Worm (Caenorhabditis elegans) whole organism, young adult: ENCODE data around the gene Y43F8B.28.

ENCODE experiments used
- B0035.1 ChIP-seq: sonication (generic microtip); optimal IDR thresholded peaks from 2 replicates; lab custom pipeline; 2016; ENCODE audit warnings: missing genetic modification characterization, mild to moderate bottlenecking, missing compliant biosample characterization, missing genotype, missing genetic modification reagents
- B0336.3 ChIP-seq: fragments of 200-800 bp; sonication (Bioruptor generic); IDR thresholded peaks from 2 replicates; pipeline ENCODE4 v1.3.6; 2022; ENCODE audit warnings: missing genetic modification characterization, missing compliant biosample characterization
- F22D6.2 ChIP-seq: sonication (generic microtip); optimal IDR thresholded peaks from 2 replicates; lab custom pipeline; 2016; ENCODE audit warnings: mild to moderate bottlenecking, missing genetic modification characterization, missing compliant biosample characterization
- F33H1.4 ChIP-seq: fragments of 200-800 bp; sonication (Bioruptor generic); IDR thresholded peaks from 2 replicates; pipeline ENCODE4 v1.3.6; 2022; ENCODE audit warnings: missing genetic modification reagents, missing genetic modification characterization, missing compliant biosample characterization
- F37B4.10 ChIP-seq: fragments of 200-800 bp; sonication (Bioruptor generic); IDR thresholded peaks from 2 replicates; pipeline ENCODE4 v1.3.6; 2022; ENCODE audit warnings: missing genetic modification characterization, missing compliant biosample characterization
- F39B2.1 ChIP-seq: fragments of 200-800 bp; sonication (Bioruptor generic); IDR thresholded peaks from 2 replicates; pipeline ENCODE4 v1.3.6; 2022; ENCODE audit warnings: missing genetic modification reagents, missing genetic modification characterization, missing compliant biosample characterization
- K12H6.12 ChIP-seq: fragments of 200-800 bp; sonication (Bioruptor generic); optimal IDR thresholded peaks from 2 replicates; lab custom pipeline; 2018; ENCODE audit warnings: mild to moderate bottlenecking, missing genetic modification characterization, missing compliant biosample characterization
- T07F8.4 ChIP-seq: sonication (generic microtip); optimal IDR thresholded peaks from 2 replicates; lab custom pipeline; 2016; ENCODE audit warnings: mild to moderate bottlenecking, missing genetic modification characterization, moderate library complexity, missing compliant biosample characterization
- Y53F4B.3 ChIP-seq: fragments of 200-800 bp; sonication (Bioruptor generic); IDR thresholded peaks from 2 replicates; pipeline ENCODE4 v1.3.6; 2022; ENCODE audit warnings: missing genetic modification reagents, missing genetic modification characterization, missing compliant biosample characterization
- aptf-2 ChIP-seq: fragments of 200-800 bp; sonication (Bioruptor generic); conservative IDR thresholded peaks from 2 replicates; pipeline ENCODE4 v1.3.6; 2022; ENCODE audit warnings: missing genetic modification reagents, missing genetic modification characterization, missing compliant biosample characterization
- attf-3 ChIP-seq: fragments of 200-800 bp; sonication (Bioruptor generic); conservative IDR thresholded peaks from 2 replicates; pipeline ENCODE4 v1.3.6; 2022; ENCODE audit warnings: missing genetic modification reagents, missing genetic modification characterization, missing compliant biosample characterization
- attf-5 ChIP-seq: fragments of 200-800 bp; sonication (Bioruptor generic); optimal IDR thresholded peaks from 2 replicates; lab custom pipeline; 2018; ENCODE audit warnings: mild to moderate bottlenecking, missing genetic modification characterization, missing compliant biosample characterization
- attf-6 ChIP-seq: fragments of 200-800 bp; sonication (Bioruptor generic); IDR thresholded peaks from 2 replicates; pipeline ENCODE4 v1.3.6; 2022; ENCODE audit warnings: missing genetic modification reagents, missing genetic modification characterization, missing compliant biosample characterization
- ccch-3 ChIP-seq: fragments of 200-800 bp; sonication (Bioruptor generic); optimal IDR thresholded peaks from 2 replicates; lab custom pipeline; 2018; ENCODE audit warnings: mild to moderate bottlenecking, missing genetic modification characterization, missing compliant biosample characterization
- cebp-1 ChIP-seq, 2 experiments: fragments of 200-800 bp in 1 of 2; sonication (Bioruptor generic) in 1 of 2; sonication (generic microtip) in 1 of 2; IDR thresholded peaks in 1 of 2; optimal IDR thresholded peaks in 1 of 2; 2 replicates each; pipeline versions ENCODE4 v1.3.6 to Lab custom; 2017 to 2022; ENCODE audit warnings: missing compliant biosample characterization in 2 of 2, missing genetic modification characterization in 2 of 2, mild to moderate bottlenecking in 1 of 2, missing genetic modification reagents in 1 of 2, moderate library complexity in 1 of 2
- ceh-27 ChIP-seq: fragments of 200-800 bp; sonication (Bioruptor generic); optimal IDR thresholded peaks from 2 replicates; lab custom pipeline; 2018; ENCODE audit warnings: mild to moderate bottlenecking, missing genetic modification characterization, moderate library complexity, missing compliant biosample characterization
- ceh-91 ChIP-seq: fragments of 200-800 bp; sonication (Bioruptor generic); IDR thresholded peaks from 2 replicates; pipeline ENCODE4 v1.3.6; 2022; ENCODE audit warnings: missing genetic modification reagents, missing genetic modification characterization, missing compliant biosample characterization
- chd-7 ChIP-seq: sonication (generic microtip); optimal IDR thresholded peaks from 2 replicates; lab custom pipeline; 2016; ENCODE audit warnings: mild to moderate bottlenecking, missing genetic modification characterization, moderate library complexity, missing compliant biosample characterization
- die-1 ChIP-seq: sonication (generic microtip); optimal IDR thresholded peaks from 2 replicates; lab custom pipeline; 2016; ENCODE audit warnings: missing genotype, mild to moderate bottlenecking, missing genetic modification characterization, missing compliant biosample characterization
- dox-1 ChIP-seq: fragments of 200-800 bp; sonication (Bioruptor generic); IDR thresholded peaks from 2 replicates; pipeline ENCODE4 v1.3.6; 2022; ENCODE audit warnings: missing genetic modification reagents, missing genetic modification characterization, missing compliant biosample characterization
- egl-18 ChIP-seq: fragments of 200-800 bp; sonication (Bioruptor generic); IDR thresholded peaks from 2 replicates; pipeline ENCODE4 v1.3.6; 2022; ENCODE audit warnings: missing genetic modification reagents, missing genetic modification characterization, missing compliant biosample characterization
- egrh-3 ChIP-seq: fragments of 200-800 bp; sonication (Bioruptor generic); IDR thresholded peaks from 2 replicates; pipeline ENCODE4 v1.3.6; 2022; ENCODE audit warnings: missing genetic modification reagents, missing genetic modification characterization, missing compliant biosample characterization
- ekl-4 ChIP-seq: fragments of 200-800 bp; sonication (Bioruptor generic); IDR thresholded peaks from 2 replicates; pipeline ENCODE4 v1.3.6; 2022; ENCODE audit warnings: missing genetic modification reagents, missing genetic modification characterization, missing compliant biosample characterization
- ets-4 ChIP-seq: fragments of 200-800 bp; sonication (Bioruptor generic); optimal IDR thresholded peaks from 2 replicates; lab custom pipeline; 2018; ENCODE audit warnings: mild to moderate bottlenecking, missing genetic modification characterization, missing compliant biosample characterization
- him-1 ChIP-seq: sonication (generic microtip); optimal IDR thresholded peaks from 2 replicates; lab custom pipeline; 2016; ENCODE audit warnings: missing genotype, missing genetic modification reagents, missing genetic modification characterization, missing compliant biosample characterization
- hmg-1.2 ChIP-seq: fragments of 200-800 bp; sonication (Bioruptor generic); IDR thresholded peaks from 2 replicates; pipeline ENCODE4 v1.3.6; 2022; ENCODE audit warnings: missing genetic modification reagents, missing genetic modification characterization, missing compliant biosample characterization
- hrde-1 ChIP-seq: sonication (generic microtip); optimal IDR thresholded peaks from 2 replicates; lab custom pipeline; 2016; ENCODE audit warnings: missing genetic modification characterization, mild to moderate bottlenecking, missing compliant biosample characterization, moderate library complexity, missing genotype, missing genetic modification reagents, borderline replicate concordance
- lag-1 ChIP-seq: fragments of 200-800 bp; sonication (Bioruptor generic); IDR thresholded peaks from 2 replicates; pipeline ENCODE4 v1.3.6; 2022; ENCODE audit warnings: missing genetic modification reagents, missing genetic modification characterization, missing compliant biosample characterization
- lin-26 ChIP-seq: fragments of 200-800 bp; sonication (Bioruptor generic); IDR thresholded peaks from 2 replicates; pipeline ENCODE4 v1.3.6; 2022; ENCODE audit warnings: missing genetic modification reagents, missing genetic modification characterization, missing compliant biosample characterization
- lin-35 ChIP-seq, 3 experiments: fragments of 150-350 bp in 2 of 3; sonication (generic microtip) in 1 of 3; optimal IDR thresholded peaks; 2 replicates each; lab custom pipeline; 2014 to 2018; ENCODE audit warnings: missing biosample characterization in 3 of 3, missing genetic modification characterization in 3 of 3, missing genetic modification reagents in 3 of 3
- lsy-27 ChIP-seq: sonication (generic microtip); optimal IDR thresholded peaks from 2 replicates; lab custom pipeline; 2017; ENCODE audit warnings: missing genetic modification characterization, mild to moderate bottlenecking, missing compliant biosample characterization, antibody characterized with exemption, missing genotype, borderline replicate concordance; ENCODE audit not compliant: insufficient read depth
- madf-6 ChIP-seq: fragments of 200-800 bp; sonication (Bioruptor generic); IDR thresholded peaks from 2 replicates; pipeline ENCODE4 v1.3.6; 2022; ENCODE audit warnings: missing genetic modification reagents, missing genetic modification characterization, missing compliant biosample characterization
- mel-28 ChIP-seq: sonication (generic microtip); optimal IDR thresholded peaks from 2 replicates; lab custom pipeline; 2016; ENCODE audit warnings: borderline replicate concordance, mild to moderate bottlenecking, missing genetic modification characterization, missing compliant biosample characterization
- nfyb-1 ChIP-seq: fragments of 200-800 bp; sonication (Bioruptor generic); IDR thresholded peaks from 2 replicates; pipeline ENCODE4 v1.3.6; 2022; ENCODE audit warnings: missing genetic modification reagents, missing genetic modification characterization, missing compliant biosample characterization
- nhr-120 ChIP-seq: fragments of 200-800 bp; sonication (Bioruptor generic); IDR thresholded peaks from 2 replicates; pipeline ENCODE4 v1.3.6; 2022; ENCODE audit warnings: missing genetic modification characterization, missing compliant biosample characterization
- nhr-90 ChIP-seq: sonication (generic microtip); optimal IDR thresholded peaks from 2 replicates; lab custom pipeline; 2016; ENCODE audit warnings: missing genotype, mild to moderate bottlenecking, missing genetic modification characterization, missing compliant biosample characterization
- pbrm-1 ChIP-seq: fragments of 200-800 bp; sonication (Bioruptor generic); IDR thresholded peaks from 2 replicates; pipeline ENCODE4 v1.3.6; 2022; ENCODE audit warnings: missing genetic modification reagents, missing genetic modification characterization, missing compliant biosample characterization
- rec-8 ChIP-seq, 2 experiments: sonication (generic microtip); optimal IDR thresholded peaks; 2 replicates each; lab custom pipeline; 2016; ENCODE audit warnings: mild to moderate bottlenecking in 2 of 2, missing genetic modification characterization in 2 of 2, missing genetic modification reagents in 2 of 2, missing genotype in 2 of 2, missing biosample characterization in 1 of 2, missing compliant biosample characterization in 1 of 2, moderate library complexity in 1 of 2
- sea-2 ChIP-seq: fragments of 200-800 bp; sonication (Bioruptor generic); IDR thresholded peaks from 2 replicates; pipeline ENCODE4 v1.3.6; 2022; ENCODE audit warnings: missing genetic modification characterization, missing compliant biosample characterization
- snpc-1.3 ChIP-seq: sonication (generic microtip); optimal IDR thresholded peaks from 2 replicates; lab custom pipeline; 2017; ENCODE audit warnings: missing genetic modification characterization, mild to moderate bottlenecking, missing compliant biosample characterization, antibody characterized with exemption, moderate library complexity, missing genotype, missing genetic modification reagents; ENCODE audit not compliant: insufficient read depth
- tbp1 ChIP-seq: fragments of 200-800 bp; sonication (Bioruptor generic); optimal IDR thresholded peaks from 2 replicates; lab custom pipeline; 2018; ENCODE audit warnings: mild to moderate bottlenecking, missing genetic modification characterization, missing compliant biosample characterization
- unc-130 ChIP-seq: sonication (generic microtip); optimal IDR thresholded peaks from 2 replicates; lab custom pipeline; 2016; ENCODE audit warnings: missing genetic modification reagents, missing genetic modification characterization, missing compliant biosample characterization
- zim-3 ChIP-seq: sonication (generic microtip); optimal IDR thresholded peaks from 2 replicates; lab custom pipeline; 2017; ENCODE audit warnings: mild to moderate bottlenecking, missing genetic modification characterization, moderate library complexity, missing compliant biosample characterization
- ztf-3 ChIP-seq: fragments of 200-800 bp; sonication (Bioruptor generic); optimal IDR thresholded peaks from 2 replicates; lab custom pipeline; 2018; ENCODE audit warnings: mild to moderate bottlenecking, missing genetic modification characterization, missing compliant biosample characterization
- ztf-6 ChIP-seq: fragments of 200-800 bp; sonication (Bioruptor generic); IDR thresholded peaks from 2 replicates; pipeline ENCODE4 v1.3.6; 2022; ENCODE audit warnings: missing genetic modification reagents, missing genetic modification characterization, missing compliant biosample characterization

Gene Y43F8B.28

DNA sequence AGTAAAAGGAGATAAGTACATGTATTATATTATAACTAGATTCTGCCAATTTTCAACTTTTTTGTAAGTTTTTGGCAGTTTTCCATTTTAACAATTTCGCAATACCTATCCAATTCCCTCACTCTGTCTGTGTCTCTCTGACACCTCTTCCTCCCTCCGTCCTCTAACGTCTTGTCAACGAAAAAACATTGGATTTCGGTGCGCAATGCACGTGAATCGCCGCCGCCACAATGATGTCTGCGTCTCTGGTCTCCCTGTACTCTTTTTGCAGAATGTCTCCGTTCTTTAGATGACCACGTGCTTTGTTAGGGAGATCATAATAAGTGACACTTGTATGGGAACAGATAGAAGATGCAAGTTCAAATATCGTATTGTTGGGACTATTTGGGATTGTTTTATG lies 44.0 kb downstream of the Y43F8B.28 start (continued):
- peak; percentile 73 for TF ChIP-seq dox-1 (GFP tag; lab: Robert Waterston, UW)
- no peak for TF ChIP-seq attf-3 (GFP tag; lab: Robert Waterston, UW)
- TF ChIP-seq F39B2.1 = no peak
- peak; percentile 90 for TF ChIP-seq K12H6.12 (tag; lab: Kevin White, UChicago)
- TF ChIP-seq egl-18 (GFP tag; lab: Robert Waterston, UW) = no peak
- peak; percentile 63 for TF ChIP-seq tbp1 (GFP tag; lab: Kevin White, UChicago)
- peak; percentile 57 for TF ChIP-seq ztf-3 (GFP tag; lab: Kevin White, UChicago)
- TF ChIP-seq attf-5 (GFP tag; lab: Kevin White, UChicago) = peak; percentile 90
- no peak for TF ChIP-seq him-1 (tag; lab: Kevin White, UChicago)
- TF ChIP-seq die-1 = peak; percentile 64
- TF ChIP-seq hrde-1 (tag; lab: Kevin White, UChicago) = no peak
- no peak for TF ChIP-seq madf-6 (GFP tag; lab: Robert Waterston, UW)
- TF ChIP-seq ekl-4 (GFP tag; lab: Robert Waterston, UW) = peak; percentile 64; the same call in 1 of the 2 replicates
- TF ChIP-seq nhr-90 (tag; lab: Kevin White, UChicago) = peak; percentile 47
- TF ChIP-seq nfyb-1 = peak; percentile 73
- TF ChIP-seq ccch-3 (GFP tag; lab: Kevin White, UChicago) = no peak
- TF ChIP-seq B0336.3 (GFP tag; lab: Robert Waterston, UW) = peak; percentile 82
- TF ChIP-seq hmg-1.2 (GFP tag; lab: Robert Waterston, UW) = peak; percentile 99
- TF ChIP-seq F37B4.10 (GFP tag; lab: Robert Waterston, UW) = no peak
- TF ChIP-seq Y53F4B.3 (GFP tag; lab: Robert Waterston, UW) = no peak
- no peak for TF ChIP-seq ceh-91 (GFP tag; lab: Robert Waterston, UW)
- TF ChIP-seq egrh-3 (GFP tag; lab: Robert Waterston, UW) = peak; percentile 29; the same call in 1 of the 2 replicates
- peak; percentile 73 for TF ChIP-seq pbrm-1 (GFP tag; lab: Robert Waterston, UW)
- peak in 1 of 3 experiments; percentile 48 for TF ChIP-seq lin-35 (GFP tag; optimal IDR thresholded peaks at IDR 0.05; lab: Kevin White, UChicago)
- peak; percentile 38 for TF ChIP-seq B0035.1 (tag; lab: Kevin White, UChicago)
- peak; percentile 90 for TF ChIP-seq F22D6.2
- TF ChIP-seq ceh-27 = peak; percentile 95
- no peak for TF ChIP-seq attf-6 (GFP tag; lab: Robert Waterston, UW)
- no peak for TF ChIP-seq zim-3 (tag; lab: Kevin White, UChicago)
- peak; percentile 92 for TF ChIP-seq chd-7 (tag; lab: Kevin White, UChicago)
- 0 out of 2 replicates have a peak, but pooled peaks have one; percentile 22 for TF ChIP-seq sea-2 (GFP tag; lab: Robert Waterston, UW)
- no peak for TF ChIP-seq lag-1 (GFP tag; lab: Robert Waterston, UW)
- TF ChIP-seq nhr-120 (GFP tag; lab: Robert Waterston, UW) = no peak
- TF ChIP-seq unc-130 (GFP tag; lab: Kevin White, UChicago) = no peak
- TF ChIP-seq F33H1.4 (GFP tag; lab: Robert Waterston, UW) = no peak
- peak; percentile 23; the same call in 1 of the 2 replicates for TF ChIP-seq lin-26 (GFP tag; lab: Robert Waterston, UW)

DNA sequence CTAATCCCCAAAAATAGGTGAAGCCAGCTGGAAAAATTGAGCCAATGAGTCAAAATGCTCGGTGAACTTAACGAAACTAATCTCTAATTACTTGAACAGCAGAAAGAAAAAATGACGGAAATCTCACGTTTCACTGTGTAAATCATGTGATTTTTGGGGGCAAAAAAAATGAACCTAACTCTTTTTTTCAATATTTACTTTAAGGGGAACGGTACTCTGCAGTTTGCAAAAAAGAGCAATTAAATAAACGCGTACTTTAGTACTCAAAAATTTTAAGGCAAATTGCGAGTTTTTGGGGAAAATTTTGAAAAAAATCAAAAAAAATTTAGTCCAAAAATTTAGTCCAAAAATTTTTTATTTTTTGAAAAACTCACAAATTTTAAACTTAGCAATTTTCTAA lies 45.9 kb downstream of the Y43F8B.28 start:
- TF ChIP-seq snpc-1.3 (tag; lab: Kevin White, UChicago) (no peak), ztf-6 (GFP tag; lab: Robert Waterston, UW) (no peak), mel-28 (tag; lab: Kevin White, UChicago) (no peak), cebp-1 (GFP tag; IDR thresholded peaks at IDR 0.05; lab: Robert Waterston, UW) (no peak), cebp-1 (tag; optimal IDR thresholded peaks at IDR 0.05; lab: Kevin White, UChicago) (no peak), nfyb-1 (no peak), aptf-2 (GFP tag; lab: Robert Waterston, UW) (no peak), unc-130 (GFP tag; lab: Kevin White, UChicago) (no peak), T07F8.4 (tag; lab: Kevin White, UChicago) (no peak), ets-4 (GFP tag; lab: Kevin White, UChicago) (no peak), rec-8 (tag; optimal IDR thresholded peaks at IDR 0.05; lab: Kevin White, UChicago) (no peak), lsy-27 (tag; lab: Kevin White, UChicago) (no peak)
